Worm (Caenorhabditis elegans): ENCODE measurements around the gene mogs-1.
A peak's percentile ranks its signal among the peaks of the same experiment; 100 is the strongest.
"Not testable (repeated sequence)": the region's sequence is repeated elsewhere in the genome, so short reads cannot be mapped to it uniquely, and the experiment has no call there.

The mogs-1 gene

DNA sequence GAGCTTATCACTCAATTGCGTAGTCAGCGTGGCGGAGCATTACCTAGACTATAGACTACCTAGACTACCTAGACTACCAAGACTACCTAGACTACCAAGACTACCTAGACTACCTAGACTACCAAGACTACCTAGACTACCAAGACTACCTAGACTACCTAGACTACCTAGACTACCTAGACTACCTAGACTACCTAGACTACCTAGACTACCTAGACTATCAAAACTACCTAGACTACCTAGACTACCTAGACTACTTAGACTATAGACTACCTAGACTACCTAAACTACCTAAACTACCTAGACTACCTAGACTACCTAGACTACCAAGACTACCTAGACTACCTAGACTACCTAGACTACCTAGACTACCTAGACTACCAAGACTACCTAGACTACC lies 49.2 kb upstream of the mogs-1 start:
- TF ChIP-seq nhr-237 (tag; optimal IDR thresholded peaks at IDR 0.05) (peak; percentile 76), sma-9 (tag; optimal IDR thresholded peaks at IDR 0.05) (peak; percentile 59)
- TF ChIP-seq sma-9 (GFP tag; optimal IDR thresholded peaks at IDR 0.05), result not testable (repeated sequence)

DNA sequence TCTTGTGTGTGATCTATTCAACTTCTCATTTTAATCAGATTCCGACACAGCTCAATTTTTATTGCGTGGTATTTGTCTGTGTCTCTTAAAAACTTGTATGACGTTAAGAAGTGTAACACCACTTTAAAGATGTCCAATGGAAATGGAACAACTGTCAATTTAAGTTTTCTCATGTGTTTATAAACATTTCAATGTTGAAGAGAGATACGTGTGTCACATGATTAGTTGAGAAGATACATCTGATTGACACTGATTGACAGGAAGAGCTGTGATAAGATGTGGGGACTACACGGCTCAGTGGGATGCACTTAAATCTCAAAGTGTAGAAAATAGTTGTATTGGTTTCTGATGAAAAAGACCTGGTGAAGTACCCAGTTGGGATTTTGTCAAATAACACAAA lies 46.6 kb upstream of the mogs-1 start:
- TF ChIP-seq sma-9 (GFP tag; optimal IDR thresholded peaks at IDR 0.05) (peak; percentile 72), sma-9 (tag; optimal IDR thresholded peaks at IDR 0.05) (no peak), unc-62 (GFP tag; optimal IDR thresholded peaks at IDR 0.05) (peak; percentile 79), ztf-1 (GFP tag; conservative IDR thresholded peaks at IDR 0.05) (no peak), ama-1 (optimal IDR thresholded peaks at IDR 0.05) (no peak), ZK546.5 (tag; optimal IDR thresholded peaks at IDR 0.05) (no peak), C34F6.9 (tag; optimal IDR thresholded peaks at IDR 0.05) (peak; percentile 59), ztf-4 (tag; optimal IDR thresholded peaks at IDR 0.05) (peak; percentile 62), nhr-6 (tag; optimal IDR thresholded peaks at IDR 0.05) (peak; percentile 67), F13H6.1 (tag; optimal IDR thresholded peaks at IDR 0.05) (peak; percentile 84), R02D3.7 (tag; optimal IDR thresholded peaks at IDR 0.05) (no peak), snpc-4 (tag; optimal IDR thresholded peaks at IDR 0.05) (no peak), lsy-2 (tag; optimal IDR thresholded peaks at IDR 0.05) (peak in 1 of 2 experiments; percentile 77), sma-3 (GFP tag; optimal IDR thresholded peaks at IDR 0.05) (no peak), mab-5 (tag; optimal IDR thresholded peaks at IDR 0.05) (peak; percentile 58), nhr-129 (tag; optimal IDR thresholded peaks at IDR 0.05) (peak; percentile 87)

ce11 chrIV:11067003-11067402 lies 45.3 kb upstream of the mogs-1 start, which contains the start of gene ttr-17:
Gene ttr-17, minus strand, starts transcription at chrIV:11067026.
- TF ChIP-seq nhr-12 (tag; optimal IDR thresholded peaks at IDR 0.05) (no peak), sma-9 (GFP tag; optimal IDR thresholded peaks at IDR 0.05) (peak; percentile 50), sma-9 (tag; optimal IDR thresholded peaks at IDR 0.05) (no peak), gmeb-1 (tag; optimal IDR thresholded peaks at IDR 0.05) (no peak), crh-2 (tag; optimal IDR thresholded peaks at IDR 0.05) (no peak), sem-4 (tag; optimal IDR thresholded peaks at IDR 0.05) (no peak), ama-1 (optimal IDR thresholded peaks at IDR 0.05) (peak; percentile 54), lsy-2 (tag; optimal IDR thresholded peaks at IDR 0.05) (peak in 1 of 2 experiments; percentile 43), C34F6.9 (tag; optimal IDR thresholded peaks at IDR 0.05) (peak; percentile 7), F13H6.1 (tag; optimal IDR thresholded peaks at IDR 0.05) (peak; percentile 54)

DNA sequence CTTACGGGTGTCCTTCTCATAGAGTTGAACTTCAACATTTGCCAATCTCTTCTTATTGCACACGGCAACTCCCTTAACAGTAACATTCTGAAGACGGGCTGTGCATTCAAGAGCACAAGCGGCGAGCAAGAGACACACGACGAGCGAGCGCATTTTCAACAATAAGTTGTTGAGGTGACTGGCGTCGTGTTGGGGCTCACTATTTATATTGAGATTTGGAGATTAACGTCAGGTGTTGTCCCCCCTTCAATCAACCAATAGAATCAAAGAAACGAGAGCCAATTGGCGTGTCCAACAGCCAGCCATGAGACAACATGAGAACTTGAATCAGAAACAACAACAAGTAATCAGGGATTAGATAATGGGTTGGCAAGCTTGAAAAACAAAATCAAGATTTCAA lies 42.2 kb upstream of the mogs-1 start, which contains the start of gene ttr-16:
Gene ttr-16, minus strand, starts transcription at position 176 of the 400 bp plus-strand sequence.
- no peak for TF ChIP-seq unc-62 (GFP tag; optimal IDR thresholded peaks at IDR 0.05)
- TF ChIP-seq ceh-16 (tag; optimal IDR thresholded peaks at IDR 0.05), result no peak
- TF ChIP-seq ama-1 (optimal IDR thresholded peaks at IDR 0.05), result peak; percentile 86
- no peak for TF ChIP-seq ztf-1 (GFP tag; conservative IDR thresholded peaks at IDR 0.05)
- no peak for TF ChIP-seq nhr-6 (tag; optimal IDR thresholded peaks at IDR 0.05)
- TF ChIP-seq nhr-11 (tag; optimal IDR thresholded peaks at IDR 0.05), result no peak
- no peak for TF ChIP-seq lin-13 (GFP tag; optimal IDR thresholded peaks at IDR 0.05)
- TF ChIP-seq nhr-10 (tag; optimal IDR thresholded peaks at IDR 0.05), result no peak
- no peak for TF ChIP-seq ztf-11 (tag; optimal IDR thresholded peaks at IDR 0.05)
- TF ChIP-seq ceh-82 (tag; optimal IDR thresholded peaks at IDR 0.05), result no peak
- peak; percentile 32 for TF ChIP-seq sma-9 (GFP tag; optimal IDR thresholded peaks at IDR 0.05)
- TF ChIP-seq sma-9 (tag; optimal IDR thresholded peaks at IDR 0.05), result no peak
- TF ChIP-seq unc-55 (GFP tag; optimal IDR thresholded peaks at IDR 0.05), result no peak
- TF ChIP-seq nhr-77 (tag; optimal IDR thresholded peaks at IDR 0.05), result no peak
- peak; percentile 20 for TF ChIP-seq F13H6.1 (tag; optimal IDR thresholded peaks at IDR 0.05)
- TF ChIP-seq nhr-21 (tag; optimal IDR thresholded peaks at IDR 0.05), result no peak
- no peak for TF ChIP-seq snpc-4 (tag; optimal IDR thresholded peaks at IDR 0.05)
- TF ChIP-seq mab-5 (tag; optimal IDR thresholded peaks at IDR 0.05), result no peak
- no peak for TF ChIP-seq mdl-1 (tag; optimal IDR thresholded peaks at IDR 0.05)
- TF ChIP-seq ztf-4 (tag; optimal IDR thresholded peaks at IDR 0.05), result no peak
- peak; percentile 20 for TF ChIP-seq C34F6.9 (tag; optimal IDR thresholded peaks at IDR 0.05)
- no peak for TF ChIP-seq fos-1 (tag; optimal IDR thresholded peaks at IDR 0.05)
- peak in 1 of 2 experiments; percentile 49 for TF ChIP-seq lsy-2 (tag; optimal IDR thresholded peaks at IDR 0.05)
- TF ChIP-seq elt-3 (tag; optimal IDR thresholded peaks at IDR 0.05), result no peak
- no peak for TF ChIP-seq nhr-237 (tag; optimal IDR thresholded peaks at IDR 0.05)
- TF ChIP-seq lin-39 (tag; optimal IDR thresholded peaks at IDR 0.05), result no peak
- no peak for TF ChIP-seq nhr-23 (tag; optimal IDR thresholded peaks at IDR 0.05)
- TF ChIP-seq gmeb-1 (tag; optimal IDR thresholded peaks at IDR 0.05), result no peak
- TF ChIP-seq mbf-1 (tag; optimal IDR thresholded peaks at IDR 0.05), result no peak
- TF ChIP-seq blmp-1 (tag; optimal IDR thresholded peaks at IDR 0.05; ENCODE audit: insufficient read depth), result no peak
- TF ChIP-seq nhr-12 (tag; optimal IDR thresholded peaks at IDR 0.05), result no peak
- TF ChIP-seq sem-4 (tag; optimal IDR thresholded peaks at IDR 0.05), result no peak
- TF ChIP-seq egl-27 (tag; optimal IDR thresholded peaks at IDR 0.05), result no peak
- no peak for TF ChIP-seq elt-1 (tag; optimal IDR thresholded peaks at IDR 0.05)
- TF ChIP-seq alr-1 (tag; optimal IDR thresholded peaks at IDR 0.05), result no peak
- TF ChIP-seq nhr-129 (tag; optimal IDR thresholded peaks at IDR 0.05), result peak; percentile 64
- no peak for TF ChIP-seq aly-2 (tag; optimal IDR thresholded peaks at IDR 0.05)
- no peak for TF ChIP-seq R02D3.7 (tag; optimal IDR thresholded peaks at IDR 0.05)
- TF ChIP-seq sma-3 (GFP tag; optimal IDR thresholded peaks at IDR 0.05), result no peak
- no peak for TF ChIP-seq zag-1 (tag; optimal IDR thresholded peaks at IDR 0.05)
- TF ChIP-seq peb-1 (tag; optimal IDR thresholded peaks at IDR 0.05), result no peak
- TF ChIP-seq crh-2 (tag; optimal IDR thresholded peaks at IDR 0.05), result no peak
- no peak for TF ChIP-seq nhr-25 (tag; optimal IDR thresholded peaks at IDR 0.05)
- no peak for TF ChIP-seq ZK546.5 (tag; optimal IDR thresholded peaks at IDR 0.05)
- TF ChIP-seq dmd-4 (tag; optimal IDR thresholded peaks at IDR 0.05), result no peak
